Worm (Caenorhabditis elegans) whole organism, mixed stage, embryonic: ENCODE data around the gene K06G5.1.

Source experiments
- lin-13 ChIP-seq: fragments of 150-350 bp; optimal IDR thresholded peaks from 2 replicates; lab custom pipeline; 2014; ENCODE audit warnings: missing biosample characterization, missing genetic modification characterization
- mab-5 ChIP-seq: fragments of 150-350 bp; optimal IDR thresholded peaks from 2 replicates; lab custom pipeline; 2014; ENCODE audit warnings: missing biosample characterization, missing genetic modification characterization
- nhr-237 ChIP-seq: fragments of 150-350 bp; optimal IDR thresholded peaks from 2 replicates; lab custom pipeline; 2014; ENCODE audit warnings: missing biosample characterization, missing genetic modification characterization
- ztf-11 ChIP-seq: fragments of 150-350 bp; optimal IDR thresholded peaks from 2 replicates; lab custom pipeline; 2014; ENCODE audit warnings: missing biosample characterization, missing genetic modification characterization

ce11 chrX:14173850-14174249, 40.9 kb upstream of the K06G5.1 start, which contains the start of gene idhb-1:
- TF ChIP-seq ztf-11 (no peak), mab-5 (tag; lab: Kevin White, UChicago) (no peak), nhr-237 (tag; lab: Kevin White, UChicago) (no peak), lin-13 (tag; lab: Kevin White, UChicago) (peak; percentile 83)
